Fruit fly (Drosophila melanogaster) whole organism, wandering third instar larva: ENCODE measurements around the gene alpha-Man-Ia.
A peak's percentile ranks its signal among the peaks of the same experiment; 100 is the strongest.

ENCODE experiments used
- Abd-B ChIP-seq: fragments of >200 bp; optimal IDR thresholded peaks from 2 replicates; lab custom pipeline; 2017; ENCODE audit warnings: missing biosample characterization, missing genetic modification characterization
- CG32264 ChIP-seq: fragments of 200-800 bp; sonication (Bioruptor generic); optimal IDR thresholded peaks from 2 replicates; lab custom pipeline; 2016; ENCODE audit warnings: missing biosample characterization, missing genetic modification characterization
- Dfd ChIP-seq: fragments of >200 bp; optimal IDR thresholded peaks from 2 replicates; lab custom pipeline; 2017; ENCODE audit warnings: missing biosample characterization, missing genetic modification characterization
- Dif ChIP-seq: fragments of 200-275, 200-300 bp; sonication (Bioruptor generic); optimal IDR thresholded peaks from 2 replicates; lab custom pipeline; 2018; ENCODE audit warnings: missing biosample characterization, missing genetic modification characterization; ENCODE audit not compliant: partially characterized antibody
- GATAd ChIP-seq: sonication (Bioruptor generic); optimal IDR thresholded peaks from 2 replicates; lab custom pipeline; 2016; ENCODE audit warnings: missing biosample characterization, missing genetic modification characterization
- HLH106 ChIP-seq: fragments of 200-800 bp; optimal IDR thresholded peaks from 3 replicates; lab custom pipeline; 2019; ENCODE audit warnings: missing biosample characterization, mild to moderate bottlenecking, missing genetic modification characterization, moderate library complexity
- Hnf4 ChIP-seq: fragments of 200-800 bp; sonication (Bioruptor generic); optimal IDR thresholded peaks from 2 replicates; lab custom pipeline; 2016; ENCODE audit warnings: missing biosample characterization, mild to moderate bottlenecking, missing genetic modification characterization
- Hr78 ChIP-seq: fragments of >200 bp; optimal IDR thresholded peaks from 2 replicates; lab custom pipeline; 2017; ENCODE audit warnings: missing biosample characterization, missing genetic modification characterization
- Hr83 ChIP-seq: fragments of 200-300 bp; sonication (Bioruptor generic); optimal IDR thresholded peaks from 2 replicates; lab custom pipeline; 2016; ENCODE audit warnings: missing biosample characterization, mild to moderate bottlenecking, missing genetic modification characterization, moderate library complexity; ENCODE audit not compliant: poor library complexity, severe bottlenecking
- Jra ChIP-seq: sonication (Bioruptor generic); optimal IDR thresholded peaks from 2 replicates; lab custom pipeline; 2016; ENCODE audit warnings: missing biosample characterization, missing genetic modification characterization
- Mio ChIP-seq: sonication (Bioruptor generic); optimal IDR thresholded peaks from 2 replicates; lab custom pipeline; 2016; ENCODE audit warnings: missing biosample characterization, missing genetic modification characterization
- Myc ChIP-seq: fragments of >200 bp; optimal IDR thresholded peaks from 2 replicates; lab custom pipeline; 2017
- N ChIP-seq: fragments of >200 bp; optimal IDR thresholded peaks from 2 replicates; lab custom pipeline; 2018; ENCODE audit warnings: missing biosample characterization, missing external identifiers, missing genetic modification characterization
- OdsH ChIP-seq: fragments of 200-800 bp; sonication (Bioruptor generic); optimal IDR thresholded peaks from 2 replicates; lab custom pipeline; 2016; ENCODE audit warnings: missing biosample characterization, mild to moderate bottlenecking, missing genetic modification characterization
- Rel ChIP-seq, 2 experiments: fragments of 200-800 bp; sonication (Bioruptor generic) in 1 of 2; optimal IDR thresholded peaks; 2 replicates in 1 of 2; 3 replicates in 1 of 2; lab custom pipeline; 2016 to 2019; ENCODE audit warnings: mild to moderate bottlenecking in 2 of 2, missing biosample characterization in 2 of 2, missing genetic modification characterization in 2 of 2, moderate library complexity in 1 of 2
- Sp1 ChIP-seq: fragments of 200-800 bp; sonication (Bioruptor generic); optimal IDR thresholded peaks from 3 replicates; lab custom pipeline; 2019; ENCODE audit warnings: missing biosample characterization, mild to moderate bottlenecking, missing genetic modification characterization, moderate library complexity
- br ChIP-seq: fragments of 200-800 bp; sonication (Bioruptor generic); optimal IDR thresholded peaks from 2 replicates; lab custom pipeline; 2016; ENCODE audit warnings: missing biosample characterization, missing genetic modification characterization
- brk ChIP-seq: fragments of 200-800 bp; sonication (Bioruptor generic); optimal IDR thresholded peaks from 2 replicates; lab custom pipeline; 2016; ENCODE audit warnings: missing biosample characterization, mild to moderate bottlenecking, missing genetic modification characterization
- dl ChIP-seq, 2 experiments: fragments of 175-275, 200-275 bp in 1 of 2; fragments of 200-275 bp in 1 of 2; sonication (Bioruptor generic); optimal IDR thresholded peaks; lab custom pipeline; 2018; ENCODE audit warnings: mild to moderate bottlenecking in 2 of 2, missing biosample characterization in 2 of 2, missing genetic modification characterization in 2 of 2, moderate library complexity in 2 of 2; ENCODE audit not compliant: partially characterized antibody in 2 of 2, insufficient read depth in 1 of 2
- dmrt93B ChIP-seq: fragments of 200-800 bp; sonication (Bioruptor generic); optimal IDR thresholded peaks from 2 replicates; lab custom pipeline; 2018; ENCODE audit warnings: missing biosample characterization, mild to moderate bottlenecking, missing genetic modification characterization
- dsf ChIP-seq: sonication (Bioruptor generic); optimal IDR thresholded peaks from 2 replicates; lab custom pipeline; 2016; ENCODE audit warnings: missing biosample characterization, missing genetic modification characterization, borderline replicate concordance
- ey ChIP-seq: fragments of 200-800 bp; sonication (Bioruptor generic); optimal IDR thresholded peaks from 2 replicates; lab custom pipeline; 2016; ENCODE audit warnings: missing biosample characterization, missing genetic modification characterization
- foxo ChIP-seq, 2 experiments: fragments of 200-800 bp; sonication (Bioruptor generic); optimal IDR thresholded peaks; 2 replicates in 1 of 2; 3 replicates in 1 of 2; lab custom pipeline; 2016 to 2017; ENCODE audit warnings: missing biosample characterization in 2 of 2, missing genetic modification characterization in 2 of 2
- fru ChIP-seq: fragments of 200-800 bp; sonication (Bioruptor generic); optimal IDR thresholded peaks from 3 replicates; lab custom pipeline; 2016; ENCODE audit warnings: missing biosample characterization, mild to moderate bottlenecking, missing genetic modification characterization
- h ChIP-seq: fragments of 200-800 bp; sonication (Bioruptor generic); optimal IDR thresholded peaks from 3 replicates; lab custom pipeline; 2016; ENCODE audit warnings: missing biosample characterization, mild to moderate bottlenecking, missing genetic modification characterization
- jim ChIP-seq: fragments of 175-275, 200-325 bp; sonication (Bioruptor generic); optimal IDR thresholded peaks from 2 replicates; lab custom pipeline; 2016; ENCODE audit warnings: missing biosample characterization, mild to moderate bottlenecking, missing genetic modification characterization
- lola ChIP-seq: fragments of >200 bp; optimal IDR thresholded peaks from 2 replicates; lab custom pipeline; 2017; ENCODE audit warnings: missing biosample characterization, missing genetic modification characterization
- pan ChIP-seq: fragments of >200 bp; optimal IDR thresholded peaks from 2 replicates; lab custom pipeline; 2017
- psq ChIP-seq: fragments of 200-800 bp; sonication (Bioruptor generic); optimal IDR thresholded peaks from 3 replicates; lab custom pipeline; 2017; ENCODE audit warnings: missing biosample characterization, mild to moderate bottlenecking, missing genetic modification characterization, moderate library complexity
- rgr ChIP-seq: fragments of 200-800 bp; sonication (Bioruptor generic); optimal IDR thresholded peaks from 3 replicates; lab custom pipeline; 2016; ENCODE audit warnings: missing biosample characterization, mild to moderate bottlenecking, missing genetic modification characterization
- sage ChIP-seq: fragments of 200-800 bp; sonication (Bioruptor generic); optimal IDR thresholded peaks from 2 replicates; lab custom pipeline; 2016; ENCODE audit warnings: missing biosample characterization, mild to moderate bottlenecking, missing genetic modification characterization
- sv ChIP-seq: fragments of 200-800 bp; sonication (Bioruptor generic); optimal IDR thresholded peaks from 3 replicates; lab custom pipeline; 2016; ENCODE audit warnings: missing biosample characterization, missing genetic modification characterization
- tai ChIP-seq: sonication (Bioruptor generic); optimal IDR thresholded peaks from 2 replicates; lab custom pipeline; 2016; ENCODE audit warnings: missing biosample characterization, missing genetic modification characterization
- usp ChIP-seq: fragments of >200 bp; optimal IDR thresholded peaks from 2 replicates; lab custom pipeline; 2017; ENCODE audit warnings: missing biosample characterization, missing genetic modification characterization
- woc ChIP-seq: sonication (Bioruptor generic); optimal IDR thresholded peaks from 2 replicates; lab custom pipeline; 2016; ENCODE audit warnings: missing biosample characterization, mild to moderate bottlenecking, missing genetic modification characterization

alpha-Man-Ia gene

dm6 chrX:10362127-10362526 is 36.4 kb upstream of the alpha-Man-Ia start:
- TF ChIP-seq dsf (no peak), brk (GFP tag; lab: Kevin White, UChicago) (no peak), ey (no peak), sv (GFP tag; lab: Kevin White, UChicago) (no peak)

DNA sequence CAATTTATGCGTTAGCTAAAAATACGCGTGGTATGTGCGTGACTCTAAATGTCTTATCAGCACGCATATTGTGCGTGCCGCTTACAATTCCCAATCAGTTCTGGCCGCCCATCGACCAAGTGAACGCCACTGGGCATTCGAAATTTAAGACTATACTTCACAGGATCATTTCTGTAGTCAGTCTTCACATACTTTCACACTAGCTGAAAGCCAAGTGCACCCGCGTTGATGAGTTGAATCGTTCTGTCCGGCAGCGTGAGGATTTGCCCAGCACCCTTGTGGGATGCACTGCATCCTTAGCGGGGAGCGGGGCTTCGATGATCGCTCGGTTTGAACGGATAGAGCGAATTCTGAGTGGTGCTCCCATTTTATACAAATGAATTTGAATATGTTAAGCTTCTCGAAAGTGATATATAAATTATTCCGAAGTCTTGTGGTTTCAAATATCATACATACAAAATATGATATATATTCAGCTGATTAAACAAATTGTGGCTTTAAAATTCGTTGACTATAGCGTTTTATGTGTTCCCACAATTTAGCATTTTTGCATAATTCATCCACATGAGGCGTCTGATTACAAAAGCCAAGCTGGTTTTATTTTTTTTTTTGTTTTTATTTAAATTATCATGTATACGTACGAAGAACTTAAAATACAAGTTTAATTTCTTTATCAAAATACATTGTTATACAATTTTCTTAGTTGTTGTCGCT is 22.4 kb upstream of the alpha-Man-Ia start:
- TF ChIP-seq Hnf4 (no peak), OdsH (no peak), Hr83 (GFP tag; lab: Kevin White, UChicago) (no peak), Abd-B (no peak), Sp1 (GFP tag; lab: Kevin White, UChicago) (no peak), jim (GFP tag; lab: Kevin White, UChicago) (no peak), HLH106 (tag; lab: Kevin White, UChicago) (no peak), Dif (GFP tag; lab: Kevin White, UChicago) (no peak)

DNA sequence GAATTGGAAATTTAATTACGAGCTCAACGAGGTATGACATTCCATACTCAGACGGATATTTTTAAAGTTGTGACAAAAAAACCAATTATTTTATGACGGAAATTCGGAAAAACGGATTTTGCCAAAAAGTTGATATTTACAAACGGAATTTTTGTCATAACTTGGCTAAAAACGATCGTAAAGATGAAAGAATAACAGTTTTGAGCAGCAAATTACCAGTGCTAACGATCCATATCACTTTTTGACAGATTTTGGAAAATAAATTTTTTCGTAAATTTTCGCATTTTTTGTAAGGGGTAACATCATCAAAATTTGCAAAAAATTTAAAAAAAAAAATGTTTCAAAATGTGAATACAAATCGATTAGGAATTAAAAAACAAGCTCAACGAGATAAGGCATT is 14.7 kb upstream of the alpha-Man-Ia start:
- TF ChIP-seq dmrt93B (no peak), Dfd (peak; percentile 91)

- TF ChIP-seq pan (lab: Kevin White, UChicago): no peak
- TF ChIP-seq Dif (GFP tag; lab: Kevin White, UChicago): no peak
- no peak for TF ChIP-seq Dfd
- TF ChIP-seq N (GFP tag; lab: Kevin White, UChicago): no peak
- TF ChIP-seq Mio: no peak
- no peak for TF ChIP-seq Rel (GFP tag; optimal IDR thresholded peaks at IDR 0.05; lab: Kevin White, UChicago)
- TF ChIP-seq Rel (tag; optimal IDR thresholded peaks at IDR 0.05; lab: Kevin White, UChicago): no peak
- no peak for TF ChIP-seq ey
- no peak for TF ChIP-seq Myc
- TF ChIP-seq Sp1 (GFP tag; lab: Kevin White, UChicago): no peak
- TF ChIP-seq Hr83 (GFP tag; lab: Kevin White, UChicago): no peak
- TF ChIP-seq br (GFP tag; lab: Kevin White, UChicago): no peak
- no peak for TF ChIP-seq woc (GFP tag; lab: Kevin White, UChicago)
Observed at dm6 chrX:10333352-10333751, 7.6 kb upstream of the alpha-Man-Ia start, which contains the start of gene CG43740. CG43740 (plus strand) TSS chrX:10333652.

DNA sequence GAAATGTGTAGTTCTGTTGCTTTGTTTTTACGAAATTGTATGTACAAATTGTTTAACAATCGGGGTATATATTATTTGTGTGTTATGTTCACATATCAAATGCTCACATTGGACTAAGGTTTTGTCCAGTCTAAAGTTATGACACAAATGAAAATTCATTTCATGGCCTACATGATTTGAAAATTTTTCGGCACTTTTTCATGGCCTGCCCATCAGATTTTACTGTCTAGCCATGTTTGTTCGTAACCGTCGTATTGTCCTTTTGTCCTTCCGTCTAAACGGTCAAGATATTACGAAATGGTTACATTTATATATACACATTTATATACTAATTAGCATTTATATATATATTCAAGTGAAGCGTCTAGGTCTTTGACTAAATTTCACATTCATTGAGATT is 6.0 kb upstream of the alpha-Man-Ia start, which contains the start of gene CG15306:
TSS of gene CG15306 (minus strand) at position 101 of the 400 bp plus-strand sequence.
- TF ChIP-seq CG32264 (GFP tag; lab: Kevin White, UChicago) (no peak), N (GFP tag; lab: Kevin White, UChicago) (no peak), dmrt93B (no peak), brk (GFP tag; lab: Kevin White, UChicago) (no peak), Dfd (no peak)

dm6 chrX:10329659-10330289 is 4.0 kb upstream of the alpha-Man-Ia start, which contains the start of gene Gip:
Gip (minus strand) TSS chrX:10329872.
- TF ChIP-seq Mio (no peak), lola (GFP tag; lab: Kevin White, UChicago) (no peak), br (GFP tag; lab: Kevin White, UChicago) (peak; percentile 55), pan (lab: Kevin White, UChicago) (no peak), Rel (GFP tag; optimal IDR thresholded peaks at IDR 0.05; lab: Kevin White, UChicago) (no peak), Rel (tag; optimal IDR thresholded peaks at IDR 0.05; lab: Kevin White, UChicago) (peak; percentile 73), dsf (no peak), Dif (GFP tag; lab: Kevin White, UChicago) (peak; percentile 35), N (GFP tag; lab: Kevin White, UChicago) (no peak), HLH106 (tag; lab: Kevin White, UChicago) (peak; percentile 2), sage (peak; percentile 47), rgr (GFP tag; lab: Kevin White, UChicago) (peak; percentile 68), foxo (GFP tag; optimal IDR thresholded peaks at IDR 0.05; lab: Kevin White, UChicago) (peak in 1 of 2 experiments; percentile 18), Dfd (no peak), psq (no peak), Abd-B (no peak), CG32264 (GFP tag; lab: Kevin White, UChicago) (no peak), usp (GFP tag; lab: Kevin White, UChicago) (no peak), h (GFP tag; lab: Kevin White, UChicago) (peak; percentile 68), jim (GFP tag; lab: Kevin White, UChicago) (no peak), tai (GFP tag; lab: Kevin White, UChicago) (no peak), sv (GFP tag; lab: Kevin White, UChicago) (no peak), Hr78 (GFP tag; lab: Kevin White, UChicago) (no peak), GATAd (GFP tag; lab: Kevin White, UChicago) (no peak), woc (GFP tag; lab: Kevin White, UChicago) (no peak), fru (GFP tag; lab: Kevin White, UChicago) (peak; percentile 24), Hnf4 (peak; percentile 58), Jra (GFP tag; lab: Kevin White, UChicago) (peak; percentile 35), ey (no peak), Sp1 (GFP tag; lab: Kevin White, UChicago) (peak; percentile 48), dl (GFP tag; optimal IDR thresholded peaks at IDR 0.05; lab: Kevin White, UChicago; ENCODE audit: insufficient read depth in 1 of 2, partially characterized antibody in 2 of 2) (no peak)
